Fruit fly (Drosophila melanogaster): Measurements from ENCODE around the gene Syn.

The Syn gene

dm6 chr3R:10170356-10170876 is 20.1 kb upstream of the Syn start, which contains the start of gene Best1 (continued):
- TF ChIP-seq CG13775 (GFP tag; optimal IDR thresholded peaks at IDR 0.05) = peak; percentile 90
- TF ChIP-seq hbn (GFP tag; IDR thresholded peaks at IDR 0.05; ENCODE audit: partially characterized antibody) = peak; percentile 55
- peak; percentile 93 for TF ChIP-seq Drgx (GFP tag; IDR thresholded peaks at IDR 0.05)
- peak; percentile 77 for TF ChIP-seq sens-2 (GFP tag; IDR thresholded peaks at IDR 0.05)
- TF ChIP-seq tap (tag; optimal IDR thresholded peaks at IDR 0.05) = peak; percentile 86
- TF ChIP-seq Hr3 (GFP tag; optimal IDR thresholded peaks at IDR 0.05) = peak; percentile 90
- TF ChIP-seq tio (GFP tag; optimal IDR thresholded peaks at IDR 0.05) = peak; percentile 62
- TF ChIP-seq zfh2 (GFP tag; optimal IDR thresholded peaks at IDR 0.05) = peak; percentile 68
- peak; percentile 71 for TF ChIP-seq CG8359 (GFP tag; optimal IDR thresholded peaks at IDR 0.05; ENCODE audit: borderline replicate concordance)
- TF ChIP-seq CG15073 (GFP tag; optimal IDR thresholded peaks at IDR 0.05) = peak; percentile 41
- TF ChIP-seq lov (optimal IDR thresholded peaks at IDR 0.05) = no peak
- TF ChIP-seq lov (GFP tag; IDR thresholded peaks at IDR 0.05) = peak; percentile 80
- TF ChIP-seq nmo (GFP tag; optimal IDR thresholded peaks at IDR 0.05) = peak; percentile 91
- TF ChIP-seq CG34224 (GFP tag; IDR thresholded peaks at IDR 0.05; ENCODE audit: partially characterized antibody) = peak; percentile 82
- TF ChIP-seq az2 (GFP tag; optimal IDR thresholded peaks at IDR 0.05) = peak; percentile 89
- peak; percentile 83 for TF ChIP-seq CG16779 (GFP tag; IDR thresholded peaks at IDR 0.05)
- peak; percentile 88; the same call in 2 of the 3 replicates for TF ChIP-seq CG11093 (GFP tag; IDR thresholded peaks at IDR 0.05)
- peak; percentile 82 for TF ChIP-seq CG12219 (GFP tag; optimal IDR thresholded peaks at IDR 0.05)
- peak; percentile 99 for TF ChIP-seq row (GFP tag; IDR thresholded peaks at IDR 0.05)
- peak; percentile 61 for TF ChIP-seq kay (GFP tag; optimal IDR thresholded peaks at IDR 0.05)
- TF ChIP-seq kah (GFP tag; optimal IDR thresholded peaks at IDR 0.05) = peak; percentile 78
- peak; percentile 62 for TF ChIP-seq CG18476 (GFP tag; optimal IDR thresholded peaks at IDR 0.05)
- TF ChIP-seq CG10366 (GFP tag; IDR thresholded peaks at IDR 0.05) = peak; percentile 91
- TF ChIP-seq ci (GFP tag; IDR thresholded peaks at IDR 0.05) = peak; percentile 95
- TF ChIP-seq nerfin-2 (GFP tag; IDR thresholded peaks at IDR 0.05; ENCODE audit: partially characterized antibody) = peak; percentile 54
- TF ChIP-seq Eip74EF (GFP tag; optimal IDR thresholded peaks at IDR 0.05) = peak in 1 of 2 experiments; percentile 98
- TF ChIP-seq sd (tag; optimal IDR thresholded peaks at IDR 0.05) = peak; percentile 90
- no peak for TF ChIP-seq Sin3A (optimal IDR thresholded peaks at IDR 0.05)
- TF ChIP-seq stwl (tag; optimal IDR thresholded peaks at IDR 0.05) = peak; percentile 41
- TF ChIP-seq knrl (GFP tag; IDR thresholded peaks at IDR 0.05; ENCODE audit: partially characterized antibody) = peak; percentile 77
- peak; percentile 94 for TF ChIP-seq CG31441 (GFP tag; IDR thresholded peaks at IDR 0.05)
- TF ChIP-seq CG17912 (GFP tag; optimal IDR thresholded peaks at IDR 0.05) = peak; percentile 30
- peak; percentile 90 for TF ChIP-seq Med (GFP tag)
- no peak for TF ChIP-seq h (optimal IDR thresholded peaks at IDR 0.05)
- no peak for TF ChIP-seq CG8089 (GFP tag; optimal IDR thresholded peaks at IDR 0.05)
- TF ChIP-seq Xrp1 (GFP tag; IDR thresholded peaks at IDR 0.05) = peak; percentile 97
- peak; percentile 72 for TF ChIP-seq CG11560 (tag; IDR thresholded peaks at IDR 0.05)
- peak; percentile 96 for TF ChIP-seq HmgZ (tag; optimal IDR thresholded peaks at IDR 0.05)
- TF ChIP-seq Scr (GFP tag; IDR thresholded peaks at IDR 0.05; ENCODE audit: partially characterized antibody) = peak; percentile 47
- peak; percentile 97 for TF ChIP-seq Dbx (GFP tag; IDR thresholded peaks at IDR 0.05)
- peak; percentile 42 for TF ChIP-seq NK7.1 (GFP tag; optimal IDR thresholded peaks at IDR 0.05)
- peak; percentile 85 for TF ChIP-seq CG6683 (GFP tag; optimal IDR thresholded peaks at IDR 0.05)
- peak; percentile 82 for TF ChIP-seq nerfin-1 (tag; optimal IDR thresholded peaks at IDR 0.05)
- peak; percentile 96 for TF ChIP-seq gem (tag; optimal IDR thresholded peaks at IDR 0.05)
- peak; percentile 96 for TF ChIP-seq Ada2b (GFP tag; IDR thresholded peaks at IDR 0.05)
- TF ChIP-seq Sox102F (GFP tag; optimal IDR thresholded peaks at IDR 0.05) = peak; percentile 93
- TF ChIP-seq CG3163 (GFP tag; optimal IDR thresholded peaks at IDR 0.05) = peak; percentile 21
- TF ChIP-seq CG4328 (GFP tag; optimal IDR thresholded peaks at IDR 0.05) = peak; percentile 79
- peak; percentile 83 for TF ChIP-seq dmrt11E (tag; optimal IDR thresholded peaks at IDR 0.05)
- peak; percentile 85 for TF ChIP-seq MBD-R2 (GFP tag; IDR thresholded peaks at IDR 0.05)
- no peak for TF ChIP-seq Bdp1 (GFP tag; optimal IDR thresholded peaks at IDR 0.05)

Measured in whole organism, embryonic.